Worm (Caenorhabditis elegans): ENCODE data around the gene nhr-78.

- TF ChIP-seq T22C8.4 (GFP tag; IDR thresholded peaks at IDR 0.05) (no peak; the same call in 1 of the 2 replicates), ztf-29 (GFP tag; IDR thresholded peaks at IDR 0.05) (no peak), med-1 (GFP tag; optimal IDR thresholded peaks at IDR 0.05; ENCODE audit: insufficient read depth) (no peak), ztf-23 (GFP tag; IDR thresholded peaks at IDR 0.05) (no peak), flt-1 (GFP tag; IDR thresholded peaks at IDR 0.05) (no peak), klf-2 (GFP tag; conservative IDR thresholded peaks at IDR 0.05) (no peak), tab-1 (GFP tag; IDR thresholded peaks at IDR 0.05) (no peak)
These were observed 40.4 kb upstream of the nhr-78 start for ce11 chrIV:4318056-4318455.

All from whole organism, midembryonic.